Fruit fly (Drosophila melanogaster): ENCODE measurements around the gene CG14442.

dm6 chrX:6726758-6727490, 32.1 kb upstream of the CG14442 start:
- TF ChIP-seq usp (GFP tag; optimal IDR thresholded peaks at IDR 0.05) (no peak), dl (GFP tag; optimal IDR thresholded peaks at IDR 0.05; ENCODE audit: insufficient read depth in 1 of 2, partially characterized antibody in 2 of 2) (no peak), Vsx2 (GFP tag; optimal IDR thresholded peaks at IDR 0.05; ENCODE audit: partially characterized antibody) (no peak), fru (GFP tag; optimal IDR thresholded peaks at IDR 0.05) (no peak), h (GFP tag; optimal IDR thresholded peaks at IDR 0.05) (no peak), Myc (optimal IDR thresholded peaks at IDR 0.05) (no peak), brk (GFP tag; optimal IDR thresholded peaks at IDR 0.05) (no peak), dmrt93B (GFP tag; optimal IDR thresholded peaks at IDR 0.05) (no peak), lola (GFP tag; optimal IDR thresholded peaks at IDR 0.05) (no peak), Hnf4 (GFP tag; optimal IDR thresholded peaks at IDR 0.05) (no peak), Abd-B (GFP tag; optimal IDR thresholded peaks at IDR 0.05) (no peak)
